Fruit fly (Drosophila melanogaster) Kc167 (cell line): ENCODE data around the gene CG4186.

Source experiments
- Myc ChIP-seq: fragments of >200 bp; optimal IDR thresholded peaks from 2 replicates; lab custom pipeline; 2017; ENCODE audit warnings: missing external identifiers
- Sin3A ChIP-seq: fragments of >200 bp; optimal IDR thresholded peaks from 2 replicates; lab custom pipeline; 2018; ENCODE audit warnings: missing external identifiers
- h ChIP-seq: fragments of >200 bp; optimal IDR thresholded peaks from 3 replicates; lab custom pipeline; 2018; ENCODE audit warnings: missing external identifiers
- insv ChIP-seq: fragments of >200 bp; optimal IDR thresholded peaks from 3 replicates; lab custom pipeline; 2018; ENCODE audit warnings: missing external identifiers
- psq ChIP-seq: fragments of >200 bp; optimal IDR thresholded peaks from 2 replicates; lab custom pipeline; 2017; ENCODE audit warnings: missing external identifiers
- ttk ChIP-seq: sonication (Bioruptor generic); optimal IDR thresholded peaks from 2 replicates; lab custom pipeline; 2017; ENCODE audit warnings: missing external identifiers

CG4186 gene

dm6 chr3L:20784394-20784793 is 15.0 kb downstream of the CG4186 start:
- TF ChIP-seq psq (lab: Kevin White, UChicago) (no peak), h (lab: Kevin White, UChicago) (no peak), Myc (lab: Kevin White, UChicago) (no peak), ttk (lab: Kevin White, UChicago) (no peak), Sin3A (lab: Kevin White, UChicago) (no peak)

dm6 chr3L:20784812-20785671 is 15.7 kb downstream of the CG4186 start:
- TF ChIP-seq h (lab: Kevin White, UChicago) (no peak), Sin3A (lab: Kevin White, UChicago) (no peak), insv (lab: Kevin White, UChicago) (no peak), psq (lab: Kevin White, UChicago) (no peak), ttk (lab: Kevin White, UChicago) (no peak), Myc (lab: Kevin White, UChicago) (no peak)

- no peak for TF ChIP-seq Myc (lab: Kevin White, UChicago)
- TF ChIP-seq psq (lab: Kevin White, UChicago), result no peak
- TF ChIP-seq Sin3A (lab: Kevin White, UChicago), result no peak
- no peak for TF ChIP-seq ttk (lab: Kevin White, UChicago)
- no peak for TF ChIP-seq h (lab: Kevin White, UChicago)
- TF ChIP-seq insv (lab: Kevin White, UChicago), result no peak
Observed at dm6 chr3L:20785742-20786427, 16.5 kb downstream of the CG4186 start, which contains the start of gene Pcif1. Pcif1 (minus strand) TSS chr3L:20786197.

DNA sequence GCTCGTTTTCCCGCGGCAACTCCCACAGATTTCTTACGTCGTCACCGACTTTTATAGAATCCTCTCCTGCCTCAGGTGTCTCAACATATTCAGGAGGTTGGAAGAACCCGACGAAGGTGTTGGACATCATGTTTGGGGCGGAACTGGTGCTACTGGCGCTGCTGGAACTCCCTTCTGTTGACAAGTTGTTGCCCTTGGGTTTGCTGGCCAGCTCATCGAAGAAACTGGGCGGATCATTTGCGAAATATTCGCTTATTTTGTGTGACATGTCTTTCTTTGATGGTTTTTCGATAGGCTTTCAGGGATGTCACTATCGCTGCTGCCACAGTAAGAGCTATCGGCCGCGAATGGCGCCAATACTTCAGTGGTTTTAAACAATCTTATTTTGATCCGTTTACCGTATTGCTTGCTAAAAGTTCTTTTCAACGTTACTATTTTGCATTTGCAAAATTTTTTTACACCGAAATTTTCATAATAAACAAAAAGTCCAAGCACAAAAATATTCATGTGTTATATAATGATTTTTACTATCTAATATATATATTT is 18.5 kb downstream of the CG4186 start, which contains the start of gene CG11396:
CG11396 (minus strand) TSS at position 303 of the 546 bp plus-strand sequence.
- peak; percentile 43 for TF ChIP-seq insv (lab: Kevin White, UChicago)
- TF ChIP-seq psq (lab: Kevin White, UChicago), result no peak

dm6 chr3L:20789299-20789698 is 19.9 kb downstream of the CG4186 start:
- no peak for TF ChIP-seq ttk (lab: Kevin White, UChicago)
- TF ChIP-seq Myc (lab: Kevin White, UChicago), result no peak
- TF ChIP-seq h (lab: Kevin White, UChicago), result no peak
- TF ChIP-seq insv (lab: Kevin White, UChicago), result no peak
- no peak for TF ChIP-seq psq (lab: Kevin White, UChicago)
- TF ChIP-seq Sin3A (lab: Kevin White, UChicago), result no peak

- TF ChIP-seq Sin3A (lab: Kevin White, UChicago) (no peak), ttk (lab: Kevin White, UChicago) (no peak), psq (lab: Kevin White, UChicago) (no peak), h (lab: Kevin White, UChicago) (no peak), Myc (lab: Kevin White, UChicago) (no peak), insv (lab: Kevin White, UChicago) (no peak)
Observed at dm6 chr3L:20792693-20793092, 23.3 kb downstream of the CG4186 start, which contains the start of gene Six4. Six4 (minus strand) TSS chr3L:20792777.

dm6 chr3L:20796757-20797156 is 27.4 kb downstream of the CG4186 start:
- TF ChIP-seq insv (lab: Kevin White, UChicago) (no peak), h (lab: Kevin White, UChicago) (no peak), psq (lab: Kevin White, UChicago) (no peak), ttk (lab: Kevin White, UChicago) (no peak), Sin3A (lab: Kevin White, UChicago) (no peak), Myc (lab: Kevin White, UChicago) (no peak)

DNA sequence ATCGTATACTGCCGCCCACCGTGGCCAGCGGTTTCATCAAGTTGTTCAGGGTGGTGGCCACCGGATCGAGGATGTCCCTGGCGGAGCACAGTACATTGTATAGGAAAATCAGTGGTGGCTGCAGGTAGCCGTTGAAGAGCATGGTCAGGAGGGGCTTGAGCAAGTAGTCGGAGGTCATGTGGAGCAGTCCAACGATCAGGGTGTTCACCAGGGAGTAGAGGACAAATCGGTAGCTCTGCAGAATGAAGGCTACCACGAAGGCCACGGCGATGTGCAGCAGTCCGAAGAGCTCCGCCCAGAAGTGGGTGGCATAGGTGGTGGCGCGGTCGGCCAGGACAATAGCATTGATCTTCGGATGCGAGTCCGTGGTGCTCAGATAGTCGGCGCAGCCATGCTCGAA is 28.0 kb downstream of the CG4186 start:
- TF ChIP-seq ttk (lab: Kevin White, UChicago), result no peak
- TF ChIP-seq Sin3A (lab: Kevin White, UChicago), result no peak
- TF ChIP-seq insv (lab: Kevin White, UChicago), result no peak
- TF ChIP-seq psq (lab: Kevin White, UChicago), result no peak
- TF ChIP-seq h (lab: Kevin White, UChicago), result no peak
- TF ChIP-seq Myc (lab: Kevin White, UChicago), result no peak

dm6 chr3L:20798325-20798846 is 29.0 kb downstream of the CG4186 start, which contains the start of the genes CG3698 and tzn:
CG3698 (minus strand) TSS chr3L:20798375.
tzn (plus strand) TSS chr3L:20798645.
- TF ChIP-seq Myc (lab: Kevin White, UChicago) (no peak), psq (lab: Kevin White, UChicago) (no peak)

DNA sequence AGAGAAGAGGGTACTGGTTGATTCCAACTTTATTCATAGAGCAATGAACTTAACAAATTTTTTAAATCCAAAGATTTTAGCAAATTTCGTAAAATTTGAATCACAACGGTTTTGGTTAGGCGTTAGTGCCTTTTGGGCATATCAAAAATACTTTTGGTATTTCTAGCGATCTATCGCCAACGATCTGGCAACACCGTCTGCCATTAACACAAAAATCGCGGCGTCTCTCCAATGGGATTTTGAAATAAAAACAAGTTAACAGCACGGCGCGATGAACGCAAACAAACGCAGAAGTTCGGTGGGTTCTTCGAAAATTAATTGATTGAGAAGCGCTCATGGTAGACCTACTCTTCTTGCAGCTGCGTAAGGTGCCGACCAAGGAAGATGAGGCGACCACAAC is 30.8 kb downstream of the CG4186 start, which contains the start of gene Spc105R:
Spc105R (plus strand) TSS at position 203 of the 400 bp plus-strand sequence.
- TF ChIP-seq insv (lab: Kevin White, UChicago), result no peak
- no peak for TF ChIP-seq Sin3A (lab: Kevin White, UChicago)
- no peak for TF ChIP-seq psq (lab: Kevin White, UChicago)
- TF ChIP-seq Myc (lab: Kevin White, UChicago), result no peak
- no peak for TF ChIP-seq h (lab: Kevin White, UChicago)
- no peak for TF ChIP-seq ttk (lab: Kevin White, UChicago)
